Fruit fly (Drosophila melanogaster): ENCODE results near the gene Teh3.
A peak's percentile ranks its signal among the peaks of the same experiment; 100 is the strongest.

Gene Teh3

DNA sequence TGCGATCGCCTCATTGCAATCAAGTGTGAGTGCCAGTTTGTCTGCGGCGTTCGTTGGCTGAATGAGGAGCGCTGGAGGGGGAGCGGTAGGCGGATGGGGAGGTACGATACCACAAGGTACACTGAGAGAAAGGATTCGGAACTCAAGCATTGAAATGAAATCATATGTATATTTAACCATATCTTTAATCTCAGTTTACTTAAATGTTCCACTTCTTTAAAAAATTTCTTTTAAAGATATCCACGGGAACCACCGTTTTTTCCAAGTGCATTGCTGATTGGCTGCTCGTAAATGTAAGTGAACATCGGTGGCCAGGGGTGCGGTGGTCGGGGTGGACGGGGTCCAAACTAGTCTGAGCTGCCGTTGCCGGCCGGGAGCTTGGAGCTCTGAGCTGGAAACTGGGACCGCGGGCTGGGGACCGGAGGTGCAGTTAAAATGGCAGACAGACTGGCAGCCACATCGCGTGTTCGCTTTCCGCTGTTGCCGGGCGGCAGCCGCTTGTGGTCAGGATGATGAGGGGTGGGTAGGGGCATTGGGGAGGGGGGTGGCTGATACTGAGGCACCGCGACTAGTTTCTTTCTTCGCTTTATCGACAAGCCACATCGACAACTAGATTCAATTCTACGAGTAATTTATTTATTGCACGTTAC lies 43.8 kb upstream of the Teh3 start (continued):
- TF ChIP-seq Tbp (GFP tag; optimal IDR thresholded peaks at IDR 0.05) (no peak), knrl (GFP tag; IDR thresholded peaks at IDR 0.05; ENCODE audit: partially characterized antibody) (no peak), Mrtf (GFP tag; IDR thresholded peaks at IDR 0.05) (peak; percentile 96), ci (GFP tag; IDR thresholded peaks at IDR 0.05) (peak; percentile 99), tap (tag; optimal IDR thresholded peaks at IDR 0.05) (peak; percentile 94), chm (GFP tag; IDR thresholded peaks at IDR 0.05) (peak; percentile 98), disco-r (GFP tag; optimal IDR thresholded peaks at IDR 0.05) (peak; percentile 87), CG6272 (GFP tag; IDR thresholded peaks at IDR 0.05) (peak; percentile 92), bigmax (GFP tag; optimal IDR thresholded peaks at IDR 0.05) (peak; percentile 38), CG31441 (GFP tag; IDR thresholded peaks at IDR 0.05) (peak; percentile 98), gce (GFP tag; IDR thresholded peaks at IDR 0.05) (peak; percentile 98), CG11456 (GFP tag; IDR thresholded peaks at IDR 0.05) (peak; percentile 93), H2.0 (GFP tag; IDR thresholded peaks at IDR 0.05) (peak; percentile 96), CG9609 (GFP tag; optimal IDR thresholded peaks at IDR 0.05) (peak; percentile 94), gcm2 (GFP tag; optimal IDR thresholded peaks at IDR 0.05) (peak; percentile 88), CG7963 (GFP tag; IDR thresholded peaks at IDR 0.05; ENCODE audit: partially characterized antibody) (no peak), Hand (GFP tag; optimal IDR thresholded peaks at IDR 0.05) (peak; percentile 82), HLH54F (GFP tag; optimal IDR thresholded peaks at IDR 0.05) (peak; percentile 86), CG5245 (GFP tag; optimal IDR thresholded peaks at IDR 0.05) (peak; percentile 96), pum (GFP tag; optimal IDR thresholded peaks at IDR 0.05) (peak; percentile 96), CG12942 (GFP tag; optimal IDR thresholded peaks at IDR 0.05) (peak; percentile 93), fd64A (GFP tag; optimal IDR thresholded peaks at IDR 0.05) (peak; percentile 96), Lhr (GFP tag; optimal IDR thresholded peaks at IDR 0.05) (peak; percentile 96), CG15479 (GFP tag; optimal IDR thresholded peaks at IDR 0.05) (no peak), Fer1 (GFP tag; optimal IDR thresholded peaks at IDR 0.05) (peak; percentile 94), gcm (GFP tag; optimal IDR thresholded peaks at IDR 0.05) (peak; percentile 96), CG10543 (GFP tag; optimal IDR thresholded peaks at IDR 0.05) (peak; percentile 94), Dref (GFP tag; IDR thresholded peaks at IDR 0.05) (no peak), crc (GFP tag; optimal IDR thresholded peaks at IDR 0.05) (peak; percentile 81), vfl (GFP tag; optimal IDR thresholded peaks at IDR 0.05) (peak; percentile 70), amos (GFP tag; IDR thresholded peaks at IDR 0.05; ENCODE audit: partially characterized antibody) (no peak), Ssrp (tag; optimal IDR thresholded peaks at IDR 0.05) (peak; percentile 96), tin (GFP tag; optimal IDR thresholded peaks at IDR 0.05) (peak; percentile 97), luna (GFP tag; optimal IDR thresholded peaks at IDR 0.05) (no peak), Gsc (GFP tag; IDR thresholded peaks at IDR 0.05) (peak; percentile 94), gsb (GFP tag; IDR thresholded peaks at IDR 0.05) (peak; percentile 88), ro (GFP tag; IDR thresholded peaks at IDR 0.05) (peak; percentile 88), CG13624 (GFP tag; optimal IDR thresholded peaks at IDR 0.05) (peak; percentile 90), GATAe (GFP tag; conservative IDR thresholded peaks at IDR 0.05) (peak; percentile 49; the same call in 1 of the 2 replicates), CG34376 (GFP tag; optimal IDR thresholded peaks at IDR 0.05) (peak; percentile 68), fru (optimal IDR thresholded peaks at IDR 0.05) (no peak), Atf3 (GFP tag; optimal IDR thresholded peaks at IDR 0.05) (peak; percentile 97), ATbp (GFP tag; optimal IDR thresholded peaks at IDR 0.05) (peak; percentile 99), Xbp1 (GFP tag; optimal IDR thresholded peaks at IDR 0.05) (peak; percentile 97), Atf6 (GFP tag; IDR thresholded peaks at IDR 0.05) (peak; percentile 91), eyg (GFP tag; optimal IDR thresholded peaks at IDR 0.05) (peak; percentile 92), oc (tag; optimal IDR thresholded peaks at IDR 0.05) (peak; percentile 97), toy (GFP tag; IDR thresholded peaks at IDR 0.05) (peak; percentile 73), HHEX (GFP tag; optimal IDR thresholded peaks at IDR 0.05) (peak; percentile 94), CG12299 (tag; optimal IDR thresholded peaks at IDR 0.05) (peak; percentile 92), CG17385 (GFP tag; optimal IDR thresholded peaks at IDR 0.05) (peak; percentile 95)

Data from whole organism, embryonic.